Worm (Caenorhabditis elegans) whole organism, midembryonic: ENCODE measurements around the gene F21D9.8.
"Not testable (repeated sequence)": the region's sequence is repeated elsewhere in the genome, so short reads cannot be mapped to it uniquely, and the experiment has no call there.

Source experiments
- flt-1 ChIP-seq: fragments of 200-800 bp; sonication (Bioruptor generic); IDR thresholded peaks from 2 replicates; pipeline ENCODE4 v1.3.6; 2022; ENCODE audit warnings: missing genetic modification characterization, missing compliant biosample characterization
- ztf-29 ChIP-seq: fragments of 200-800 bp; sonication (Bioruptor generic); IDR thresholded peaks from 2 replicates; pipeline ENCODE4 v1.3.6; 2022; ENCODE audit warnings: missing genetic modification reagents, missing genetic modification characterization, missing compliant biosample characterization

ce11 chrV:19264148-19264547 lies 15.6 kb downstream of the F21D9.8 start, which contains the start of gene F21D9.1:
- TF ChIP-seq ztf-29, flt-1 (GFP tag; lab: Robert Waterston, UW): not testable (repeated sequence)
